Worm (Caenorhabditis elegans) whole organism, midembryonic: Measurements from ENCODE around the gene H20J04.6.

Experiments used
- T22C8.4 ChIP-seq: fragments of 200-800 bp; sonication (Bioruptor generic); IDR thresholded peaks from 2 replicates; pipeline ENCODE4 v1.3.6; 2022; ENCODE audit warnings: missing genetic modification characterization, missing compliant biosample characterization
- cog-1 ChIP-seq: sonication (generic microtip); optimal IDR thresholded peaks from 2 replicates; lab custom pipeline; 2016; ENCODE audit warnings: missing genetic modification characterization, missing compliant biosample characterization
- flt-1 ChIP-seq: fragments of 200-800 bp; sonication (Bioruptor generic); IDR thresholded peaks from 2 replicates; pipeline ENCODE4 v1.3.6; 2022; ENCODE audit warnings: missing genetic modification characterization, missing compliant biosample characterization

DNA sequence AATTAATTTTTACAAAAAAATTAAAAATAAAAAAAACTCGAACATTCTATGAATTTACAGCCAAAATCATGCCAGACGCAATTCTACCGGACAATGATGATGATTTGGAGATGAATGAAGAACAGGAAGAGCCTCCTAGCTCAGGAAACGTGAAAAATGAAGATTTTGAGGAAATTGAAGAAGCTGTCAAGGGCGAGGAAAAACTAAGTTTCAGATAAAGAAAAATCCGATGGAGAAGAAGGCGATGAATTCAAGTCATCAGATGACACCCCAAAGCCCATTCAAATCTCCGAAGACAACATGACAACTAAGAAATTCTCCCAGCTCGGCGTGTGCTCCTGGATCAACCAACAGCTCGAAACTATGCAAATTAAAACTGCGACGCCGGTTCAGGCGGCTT is 1.3 kb upstream of the H20J04.6 start, which contains the start of gene Y52E8A.1:
- TF ChIP-seq cog-1 (tag; lab: Kevin White, UChicago) (no peak), flt-1 (GFP tag; lab: Robert Waterston, UW) (no peak), T22C8.4 (GFP tag; lab: Robert Waterston, UW) (no peak)
